Fruit fly (Drosophila melanogaster) Kc167 (cell line): ENCODE data around the gene Ipk2.

Experiments
- Myc ChIP-seq: fragments of >200 bp; optimal IDR thresholded peaks from 2 replicates; lab custom pipeline; 2017; ENCODE audit warnings: missing external identifiers
- Sin3A ChIP-seq: fragments of >200 bp; optimal IDR thresholded peaks from 2 replicates; lab custom pipeline; 2018; ENCODE audit warnings: missing external identifiers
- h ChIP-seq: fragments of >200 bp; optimal IDR thresholded peaks from 3 replicates; lab custom pipeline; 2018; ENCODE audit warnings: missing external identifiers
- insv ChIP-seq: fragments of >200 bp; optimal IDR thresholded peaks from 3 replicates; lab custom pipeline; 2018; ENCODE audit warnings: missing external identifiers
- psq ChIP-seq: fragments of >200 bp; optimal IDR thresholded peaks from 2 replicates; lab custom pipeline; 2017; ENCODE audit warnings: missing external identifiers
- ttk ChIP-seq: sonication (Bioruptor generic); optimal IDR thresholded peaks from 2 replicates; lab custom pipeline; 2017; ENCODE audit warnings: missing external identifiers

- TF ChIP-seq ttk (lab: Kevin White, UChicago) (no peak), insv (no peak), Myc (lab: Kevin White, UChicago) (no peak), Sin3A (lab: Kevin White, UChicago) (no peak), psq (lab: Kevin White, UChicago) (no peak), h (lab: Kevin White, UChicago) (no peak)
Observed at dm6 chr2L:602439-602879, 28.4 kb upstream of the Ipk2 start, which contains the start of gene CG13689.
